Worm (Caenorhabditis elegans) whole organism, L1 larva: ENCODE results near the gene ZK822.10.

Experiments used
- C04F5.9 ChIP-seq: sonication (generic microtip); optimal IDR thresholded peaks from 2 replicates; lab custom pipeline; 2016; ENCODE audit warnings: missing genetic modification characterization, missing compliant biosample characterization
- C16A3.4 ChIP-seq: fragments of 150-350 bp; optimal IDR thresholded peaks from 2 replicates; lab custom pipeline; 2014; ENCODE audit warnings: missing biosample characterization, missing genetic modification characterization
- aha-1 ChIP-seq: fragments of 150-350 bp; optimal IDR thresholded peaks from 2 replicates; lab custom pipeline; 2014; ENCODE audit warnings: missing biosample characterization, missing genetic modification characterization
- blmp-1 ChIP-seq: fragments of 150-350 bp; optimal IDR thresholded peaks from 2 replicates; lab custom pipeline; 2014; ENCODE audit warnings: missing biosample characterization, missing genetic modification characterization
- ceh-8 ChIP-seq: fragments of 200-800 bp; sonication (Bioruptor generic); optimal IDR thresholded peaks from 2 replicates; lab custom pipeline; 2018; ENCODE audit warnings: mild to moderate bottlenecking, missing genetic modification characterization, moderate library complexity, missing compliant biosample characterization
- ceh-82 ChIP-seq, 3 experiments: fragments of 150-350 bp in 1 of 3; sonication (generic microtip) in 2 of 3; optimal IDR thresholded peaks; 2 replicates each; lab custom pipeline; 2014 to 2017; ENCODE audit warnings: missing biosample characterization in 3 of 3, missing genetic modification characterization in 3 of 3
- ceh-88 ChIP-seq: fragments of 200-800 bp; sonication (Bioruptor generic); IDR thresholded peaks from 2 replicates; pipeline ENCODE4 v1.3.6; 2022; ENCODE audit warnings: missing genetic modification characterization, missing compliant biosample characterization
- ceh-90 ChIP-seq: sonication (generic microtip); optimal IDR thresholded peaks from 2 replicates; lab custom pipeline; 2016; ENCODE audit warnings: missing genetic modification characterization, missing compliant biosample characterization
- ces-1 ChIP-seq: fragments of 150-350 bp; optimal IDR thresholded peaks from 2 replicates; lab custom pipeline; 2014; ENCODE audit warnings: missing biosample characterization, missing genetic modification reagents, missing genetic modification characterization
- dpl-1 ChIP-seq, 3 experiments: fragments of 150-350 bp in 2 of 3; sonication (generic microtip) in 1 of 3; optimal IDR thresholded peaks; 2 replicates each; lab custom pipeline; 2014 to 2017; ENCODE audit warnings: missing biosample characterization in 3 of 3, missing genetic modification characterization in 3 of 3, missing genetic modification reagents in 3 of 3
- efl-1 ChIP-seq, 4 experiments: fragments of 150-350 bp; optimal IDR thresholded peaks in 3 of 4; peaks in 1 of 4; 1 replicate in 1 of 4; 2 replicates in 3 of 4; lab custom pipeline; 2014; ENCODE audit warnings: missing biosample characterization in 2 of 4, missing genetic modification characterization in 2 of 4, missing genetic modification reagents in 2 of 4
- efl-3 ChIP-seq: fragments of 200-800 bp; sonication (Bioruptor generic); optimal IDR thresholded peaks from 2 replicates; lab custom pipeline; 2018; ENCODE audit warnings: mild to moderate bottlenecking, missing genetic modification characterization, missing compliant biosample characterization
- ets-5 ChIP-seq: fragments of 200-800 bp; sonication (Bioruptor generic); IDR thresholded peaks from 2 replicates; pipeline ENCODE4 v1.3.6; 2022; ENCODE audit warnings: missing genetic modification characterization, missing compliant biosample characterization
- fkh-10 ChIP-seq: sonication (generic microtip); optimal IDR thresholded peaks from 2 replicates; lab custom pipeline; 2017; ENCODE audit warnings: missing biosample characterization, missing genetic modification reagents, missing genetic modification characterization
- fkh-4 ChIP-seq: sonication (generic microtip); optimal IDR thresholded peaks from 2 replicates; lab custom pipeline; 2016; ENCODE audit warnings: missing compliant biosample characterization, missing genetic modification characterization, borderline replicate concordance
- grh-1 ChIP-seq: fragments of 200-800 bp; sonication (Bioruptor generic); IDR thresholded peaks from 2 replicates; pipeline ENCODE4 v1.3.6; 2022; ENCODE audit warnings: missing genetic modification reagents, missing genetic modification characterization, missing compliant biosample characterization
- hlh-17 ChIP-seq: fragments of 200-800 bp; sonication (Bioruptor generic); optimal IDR thresholded peaks from 2 replicates; lab custom pipeline; 2018; ENCODE audit warnings: missing genetic modification characterization, mild to moderate bottlenecking, missing compliant biosample characterization, moderate library complexity, borderline replicate concordance
- irx-1 ChIP-seq: sonication (generic microtip); optimal IDR thresholded peaks from 2 replicates; lab custom pipeline; 2016; ENCODE audit warnings: missing genetic modification characterization, missing compliant biosample characterization
- lin-13 ChIP-seq: fragments of 150-350 bp; optimal IDR thresholded peaks from 2 replicates; lab custom pipeline; 2014; ENCODE audit warnings: missing biosample characterization, missing genetic modification reagents, missing genetic modification characterization
- lin-14 ChIP-seq: fragments of 200-800 bp; sonication (Bioruptor generic); optimal IDR thresholded peaks from 2 replicates; lab custom pipeline; 2018; ENCODE audit warnings: mild to moderate bottlenecking, missing genetic modification characterization, moderate library complexity, missing compliant biosample characterization
- lin-15B ChIP-seq: fragments of 150-350 bp; sonication (generic microtip); optimal IDR thresholded peaks from 3 replicates; lab custom pipeline; 2014; ENCODE audit warnings: missing biosample characterization, missing genetic modification characterization
- lin-39 ChIP-seq: fragments of 150-350 bp; optimal IDR thresholded peaks from 2 replicates; lab custom pipeline; 2014; ENCODE audit warnings: missing biosample characterization, missing genetic modification reagents, missing genetic modification characterization
- mef-2 ChIP-seq: fragments of 150-350 bp; optimal IDR thresholded peaks from 2 replicates; lab custom pipeline; 2014; ENCODE audit warnings: missing biosample characterization, missing genetic modification characterization
- mep-1 ChIP-seq: fragments of 150-350 bp; optimal IDR thresholded peaks from 2 replicates; lab custom pipeline; 2014; ENCODE audit warnings: missing biosample characterization, missing genetic modification characterization
- nhr-19 ChIP-seq: fragments of 200-800 bp; sonication (Bioruptor generic); conservative IDR thresholded peaks from 2 replicates; pipeline ENCODE4 v1.3.6; 2022; ENCODE audit warnings: missing genetic modification characterization, missing compliant biosample characterization
- nhr-20 ChIP-seq: sonication (generic microtip); optimal IDR thresholded peaks from 2 replicates; lab custom pipeline; 2016; ENCODE audit warnings: mild to moderate bottlenecking, missing genetic modification characterization, missing compliant biosample characterization
- nhr-237 ChIP-seq: fragments of 150-350 bp; optimal IDR thresholded peaks from 2 replicates; lab custom pipeline; 2014; ENCODE audit warnings: missing biosample characterization, missing genetic modification characterization
- nhr-28 ChIP-seq: fragments of 150-350 bp; optimal IDR thresholded peaks from 2 replicates; lab custom pipeline; 2014; ENCODE audit warnings: missing biosample characterization, missing genetic modification characterization
- nhr-47 ChIP-seq: sonication (generic microtip); optimal IDR thresholded peaks from 2 replicates; lab custom pipeline; 2016; ENCODE audit warnings: mild to moderate bottlenecking, missing genetic modification characterization, moderate library complexity, missing compliant biosample characterization
- nhr-71 ChIP-seq: sonication (generic microtip); optimal IDR thresholded peaks from 2 replicates; lab custom pipeline; 2016; ENCODE audit warnings: mild to moderate bottlenecking, missing genetic modification characterization, moderate library complexity, missing compliant biosample characterization
- nhr-90 ChIP-seq: sonication (generic microtip); optimal IDR thresholded peaks from 2 replicates; lab custom pipeline; 2016; ENCODE audit warnings: mild to moderate bottlenecking, missing genetic modification characterization, missing compliant biosample characterization; ENCODE audit not compliant: poor library complexity
- pax-3 ChIP-seq: fragments of 200-800 bp; sonication (Bioruptor generic); optimal IDR thresholded peaks from 2 replicates; lab custom pipeline; 2018; ENCODE audit warnings: mild to moderate bottlenecking, missing genetic modification characterization, moderate library complexity, missing compliant biosample characterization
- rnt-1 ChIP-seq: sonication (generic microtip); optimal IDR thresholded peaks from 2 replicates; lab custom pipeline; 2016; ENCODE audit warnings: mild to moderate bottlenecking, missing genetic modification characterization, moderate library complexity, missing compliant biosample characterization
- skn-1 ChIP-seq: fragments of 150-350 bp; optimal IDR thresholded peaks from 2 replicates; lab custom pipeline; 2014; ENCODE audit warnings: missing biosample characterization, missing genetic modification characterization
- snu-23 ChIP-seq: sonication (generic microtip); optimal IDR thresholded peaks from 2 replicates; lab custom pipeline; 2016; ENCODE audit warnings: missing genetic modification characterization, missing compliant biosample characterization
- sptf-1 ChIP-seq: fragments of 150-350 bp; optimal IDR thresholded peaks from 2 replicates; lab custom pipeline; 2014; ENCODE audit warnings: missing biosample characterization, missing genetic modification characterization
- swsn-7 ChIP-seq: sonication (generic microtip); optimal IDR thresholded peaks from 2 replicates; lab custom pipeline; 2016; ENCODE audit warnings: missing genetic modification characterization, missing compliant biosample characterization
- tbx-2 ChIP-seq: sonication (generic microtip); optimal IDR thresholded peaks from 2 replicates; lab custom pipeline; 2016; ENCODE audit warnings: missing genetic modification characterization, missing compliant biosample characterization
- unc-130 ChIP-seq: fragments of 150-350 bp; optimal IDR thresholded peaks from 2 replicates; lab custom pipeline; 2017; ENCODE audit warnings: missing biosample characterization, missing genetic modification characterization, inconsistent platforms
- unc-62 ChIP-seq: fragments of 150-350 bp; optimal IDR thresholded peaks from 2 replicates; lab custom pipeline; 2014; ENCODE audit warnings: missing biosample characterization, missing genetic modification reagents, missing genetic modification characterization
- unc-86 ChIP-seq: sonication (generic microtip); optimal IDR thresholded peaks from 2 replicates; lab custom pipeline; 2016; ENCODE audit warnings: missing genetic modification characterization, missing compliant biosample characterization
- unc-98 ChIP-seq: fragments of 200-800 bp; sonication (Bioruptor generic); IDR thresholded peaks from 2 replicates; pipeline ENCODE4 v1.3.6; 2022; ENCODE audit warnings: missing genetic modification characterization, missing compliant biosample characterization
- xbp-1 ChIP-seq: sonication (generic microtip); optimal IDR thresholded peaks from 2 replicates; lab custom pipeline; 2016; ENCODE audit warnings: missing genetic modification characterization, missing compliant biosample characterization
- ztf-4 ChIP-seq: fragments of 150-350 bp; optimal IDR thresholded peaks from 2 replicates; lab custom pipeline; 2014; ENCODE audit warnings: missing biosample characterization, missing genetic modification characterization

ZK822.10 gene

ce11 chrIV:11922011-11922410 lies 5.1 kb downstream of the ZK822.10 start, which contains the start of gene ZK822.1:
TSS of gene ZK822.1 (minus strand) at chrIV:11922131.
- no peak for TF ChIP-seq nhr-20 (tag; lab: Kevin White, UChicago)
- TF ChIP-seq skn-1 (tag; lab: Kevin White, UChicago) = no peak
- TF ChIP-seq nhr-28 (tag; lab: Kevin White, UChicago) = no peak
- TF ChIP-seq ces-1 (GFP tag; lab: Kevin White, UChicago) = no peak
- no peak for TF ChIP-seq ceh-8 (GFP tag; lab: Kevin White, UChicago)
- no peak for TF ChIP-seq lin-15B (tag; lab: Kevin White, UChicago)
- no peak for TF ChIP-seq hlh-17
- TF ChIP-seq nhr-237 = no peak
- TF ChIP-seq ets-5 (GFP tag; lab: Robert Waterston, UW) = no peak
- no peak for TF ChIP-seq grh-1
- TF ChIP-seq unc-98 (GFP tag; lab: Robert Waterston, UW) = no peak

ce11 chrIV:11923074-11923473 lies 6.1 kb downstream of the ZK822.10 start, which contains the start of gene srlf-31:
TSS of gene srlf-31 (minus strand) at chrIV:11923174.
- TF ChIP-seq dpl-1 (GFP tag; optimal IDR thresholded peaks at IDR 0.05; lab: Kevin White, UChicago) (no peak), C16A3.4 (tag; lab: Kevin White, UChicago) (no peak), nhr-237 (no peak), aha-1 (tag; lab: Kevin White, UChicago) (no peak), mef-2 (tag; lab: Kevin White, UChicago) (no peak), ztf-4 (no peak), rnt-1 (tag; lab: Kevin White, UChicago) (no peak), lin-14 (no peak), fkh-10 (GFP tag; lab: Kevin White, UChicago) (no peak)

- TF ChIP-seq ztf-4 (no peak), irx-1 (tag; lab: Kevin White, UChicago) (no peak), ceh-90 (tag; lab: Kevin White, UChicago) (no peak), pax-3 (no peak), nhr-90 (tag; lab: Kevin White, UChicago) (no peak), hlh-17 (no peak), efl-3 (GFP tag; lab: Kevin White, UChicago) (no peak), nhr-19 (no peak), lin-39 (tag; lab: Kevin White, UChicago) (no peak), C04F5.9 (no peak), xbp-1 (tag; lab: Kevin White, UChicago) (no peak), ets-5 (GFP tag; lab: Robert Waterston, UW) (no peak), ceh-88 (GFP tag; lab: Robert Waterston, UW) (no peak), snu-23 (no peak)
Observed at ce11 chrIV:11924092-11924491, 7.2 kb downstream of the ZK822.10 start.

- TF ChIP-seq nhr-237 (no peak), efl-1 (optimal IDR thresholded peaks at IDR 0.05; lab: Kevin White, UChicago) (no peak), efl-1 (GFP tag; optimal IDR thresholded peaks at IDR 0.05 in 1 of 2; lab: Kevin White, UChicago) (peak in 1 of 2 experiments; percentile 43), lin-39 (tag; lab: Kevin White, UChicago) (no peak)
Observed at ce11 chrIV:11925346-11926075, 8.6 kb downstream of the ZK822.10 start, which contains the start of the genes srlf-33 and srlf-32. TSS of gene srlf-33 (minus strand) at chrIV:11925446. TSS of gene srlf-32 (plus strand) at chrIV:11926025.

ce11 chrIV:11928388-11928787 lies 11.5 kb downstream of the ZK822.10 start:
- TF ChIP-seq swsn-7 (tag; lab: Kevin White, UChicago) = peak; percentile 29
- peak; percentile 68 for TF ChIP-seq nhr-90 (tag; lab: Kevin White, UChicago)
- TF ChIP-seq unc-86 = no peak
- TF ChIP-seq lin-13 (GFP tag; lab: Kevin White, UChicago) = peak; percentile 11
- TF ChIP-seq mep-1 = peak; percentile 23
- TF ChIP-seq ceh-82 (tag; optimal IDR thresholded peaks at IDR 0.05; lab: Kevin White, UChicago) = peak in 2 of 3 experiments; percentile 27 to 35
- no peak for TF ChIP-seq efl-3 (GFP tag; lab: Kevin White, UChicago)
- no peak for TF ChIP-seq unc-130 (tag; lab: Kevin White, UChicago)
- peak; percentile 15 for TF ChIP-seq tbx-2 (tag; lab: Kevin White, UChicago)
- TF ChIP-seq nhr-47 (tag; lab: Kevin White, UChicago) = peak; percentile 56
- TF ChIP-seq efl-1 (optimal IDR thresholded peaks at IDR 0.05; lab: Kevin White, UChicago) = peak; percentile 27 to 46
- peak; percentile 6 to 88 for TF ChIP-seq efl-1 (GFP tag; optimal IDR thresholded peaks at IDR 0.05 in 1 of 2; lab: Kevin White, UChicago)
- no peak for TF ChIP-seq fkh-4 (tag; lab: Kevin White, UChicago)
- peak; percentile 66 for TF ChIP-seq nhr-71 (tag; lab: Kevin White, UChicago)
- TF ChIP-seq unc-62 (GFP tag; lab: Kevin White, UChicago) = no peak
- no peak for TF ChIP-seq sptf-1 (tag; lab: Kevin White, UChicago)
- peak; percentile 19 for TF ChIP-seq blmp-1 (tag; lab: Kevin White, UChicago)
